Fruit fly (Drosophila melanogaster) whole organism, pupa: Measurements from ENCODE around the gene CG18301.

Source experiments
- CG10348 ChIP-seq: fragments of 200-800 bp; sonication (Bioruptor generic); IDR thresholded peaks from 2 replicates; pipeline ENCODE4 v1.3.6; 2022; ENCODE audit warnings: missing biosample characterization, missing genetic modification characterization
- CG12605 ChIP-seq: fragments of 200-800 bp; sonication (Bioruptor generic); IDR thresholded peaks from 2 replicates; pipeline ENCODE4 v1.3.6; 2022; ENCODE audit warnings: missing biosample characterization, missing genetic modification characterization
- CG13204 ChIP-seq: fragments of 200-800 bp; sonication (Bioruptor generic); optimal IDR thresholded peaks from 2 replicates; lab custom pipeline; 2018; ENCODE audit warnings: missing biosample characterization, mild to moderate bottlenecking, missing genetic modification characterization, moderate library complexity
- CG14655 ChIP-seq: fragments of 200-800 bp; sonication (Bioruptor generic); optimal IDR thresholded peaks from 3 replicates; lab custom pipeline; 2017; ENCODE audit warnings: mild to moderate bottlenecking, missing biosample characterization, missing genetic modification reagents, missing genetic modification characterization
- CG15710 ChIP-seq: fragments of 200-800 bp; sonication (Bioruptor generic); optimal IDR thresholded peaks from 2 replicates; lab custom pipeline; 2018; ENCODE audit warnings: missing biosample characterization, mild to moderate bottlenecking, missing genetic modification characterization, moderate library complexity
- CG17806 ChIP-seq: fragments of 200-800 bp; sonication (Bioruptor generic); optimal IDR thresholded peaks from 2 replicates; lab custom pipeline; 2018; ENCODE audit warnings: missing biosample characterization, mild to moderate bottlenecking, missing genetic modification characterization, moderate library complexity
- CG32121 ChIP-seq: fragments of 200-800 bp; sonication (Bioruptor generic); IDR thresholded peaks from 2 replicates; pipeline ENCODE4 v1.3.6; 2022; ENCODE audit warnings: missing biosample characterization, missing genetic modification characterization
- CG34367 ChIP-seq: fragments of 200-800 bp; sonication (Bioruptor generic); optimal IDR thresholded peaks from 2 replicates; lab custom pipeline; 2018; ENCODE audit warnings: missing biosample characterization, mild to moderate bottlenecking, missing genetic modification characterization
- CG4496 ChIP-seq: fragments of 200-800 bp; sonication (Bioruptor generic); IDR thresholded peaks from 3 replicates; pipeline ENCODE4 v1.3.6; 2022; ENCODE audit warnings: missing biosample characterization, missing genetic modification characterization
- CG8159 ChIP-seq: fragments of 200-800 bp; sonication (Bioruptor generic); optimal IDR thresholded peaks from 3 replicates; lab custom pipeline; 2018; ENCODE audit warnings: missing biosample characterization, mild to moderate bottlenecking, missing genetic modification characterization, moderate library complexity
- CG8301 ChIP-seq: fragments of 200-800 bp; sonication (Bioruptor generic); optimal IDR thresholded peaks from 2 replicates; lab custom pipeline; 2018; ENCODE audit warnings: missing biosample characterization, mild to moderate bottlenecking, missing genetic modification characterization
- CG9948 ChIP-seq: fragments of 200-800 bp; sonication (Bioruptor generic); optimal IDR thresholded peaks from 2 replicates; lab custom pipeline; 2018; ENCODE audit warnings: missing biosample characterization, mild to moderate bottlenecking, missing genetic modification characterization, moderate library complexity
- D1 ChIP-seq: fragments of 200-800 bp; sonication (Bioruptor generic); optimal IDR thresholded peaks from 2 replicates; lab custom pipeline; 2018; ENCODE audit warnings: missing biosample characterization, mild to moderate bottlenecking, missing genetic modification characterization, moderate library complexity
- EcR ChIP-seq: fragments of 200-800 bp; sonication (Bioruptor generic); optimal IDR thresholded peaks from 3 replicates; lab custom pipeline; 2019; ENCODE audit warnings: missing biosample characterization, missing genetic modification characterization, mild to moderate bottlenecking, moderate library complexity, missing genetic modification reagents
- Ets98B ChIP-seq: fragments of 200-800 bp; sonication (Bioruptor generic); IDR thresholded peaks from 2 replicates; pipeline ENCODE4 v1.3.6; 2022; ENCODE audit warnings: missing biosample characterization, missing genetic modification characterization
- Pif1A ChIP-seq: fragments of 200-800 bp; sonication (Bioruptor generic); optimal IDR thresholded peaks from 3 replicates; lab custom pipeline; 2016; ENCODE audit warnings: missing biosample characterization, missing genetic modification characterization
- Pif1B ChIP-seq: fragments of 200-800 bp; sonication (Bioruptor generic); optimal IDR thresholded peaks from 3 replicates; lab custom pipeline; 2016; ENCODE audit warnings: missing biosample characterization, missing genetic modification characterization
- Snoo ChIP-seq: fragments of 200-800 bp; sonication (Bioruptor generic); optimal IDR thresholded peaks from 3 replicates; lab custom pipeline; 2017; ENCODE audit warnings: missing biosample characterization, mild to moderate bottlenecking, missing genetic modification characterization, inconsistent platforms
- fd96Ca ChIP-seq: fragments of 200-800 bp; sonication (Bioruptor generic); IDR thresholded peaks from 3 replicates; pipeline ENCODE4 v1.3.6; 2022; ENCODE audit warnings: missing biosample characterization, missing genetic modification characterization
- gl ChIP-seq: fragments of 200-800 bp; sonication (Bioruptor generic); optimal IDR thresholded peaks from 2 replicates; lab custom pipeline; 2018; ENCODE audit warnings: missing biosample characterization, mild to moderate bottlenecking, missing genetic modification characterization
- rn ChIP-seq: fragments of 200-800 bp; sonication (Bioruptor generic); IDR thresholded peaks from 2 replicates; pipeline ENCODE4 v1.3.6; 2022; ENCODE audit warnings: missing biosample characterization, missing genetic modification characterization

Gene CG18301

DNA sequence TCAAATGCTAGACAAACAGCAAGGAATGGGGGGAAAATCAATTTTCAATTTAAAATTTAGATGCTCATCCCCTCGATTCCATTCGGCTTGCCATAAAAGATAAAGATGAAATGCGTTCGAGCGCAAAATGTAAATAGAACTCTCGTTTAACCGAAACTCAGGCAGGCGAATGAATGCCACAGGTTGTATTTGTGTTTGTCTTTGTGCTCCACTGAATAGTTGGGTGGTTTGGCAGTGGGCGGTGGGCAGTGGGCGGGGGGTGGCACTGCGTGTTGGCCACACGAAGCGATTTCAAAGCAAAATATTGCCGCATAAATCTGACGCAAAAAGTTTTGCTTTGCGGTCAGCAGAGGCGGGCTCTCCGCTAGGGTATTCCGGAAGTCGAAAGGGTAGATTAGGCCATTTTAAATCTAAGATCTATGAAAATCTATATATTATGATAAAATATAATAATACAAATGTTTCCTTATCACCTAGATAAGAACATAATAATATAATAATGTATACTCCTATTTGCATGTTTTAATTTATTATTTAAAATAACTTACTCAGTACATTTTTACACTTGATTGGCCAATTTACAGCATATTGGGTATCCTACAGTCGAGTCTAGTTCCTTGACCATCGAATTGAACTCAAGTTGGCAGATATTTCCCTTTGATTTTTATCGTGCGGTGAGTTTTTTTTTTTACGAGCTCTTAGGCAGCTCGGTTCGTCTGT lies 9.3 kb upstream of the CG18301 start:
- no peak for TF ChIP-seq D1 (tag; lab: Kevin White, UChicago)
- TF ChIP-seq Snoo: no peak
- TF ChIP-seq CG17806 (tag; lab: Kevin White, UChicago): no peak
- TF ChIP-seq gl (tag; lab: Kevin White, UChicago): no peak
- TF ChIP-seq Pif1B (GFP tag; lab: Kevin White, UChicago): no peak
- TF ChIP-seq CG4496 (GFP tag; lab: Robert Waterston, UW): 0 out of 3 replicates have a peak, but pooled peaks have one; percentile 12
- peak; percentile 8 for TF ChIP-seq CG9948 (tag; lab: Kevin White, UChicago)
- TF ChIP-seq CG34367 (tag; lab: Kevin White, UChicago): no peak
- no peak for TF ChIP-seq CG10348
- no peak for TF ChIP-seq rn
- TF ChIP-seq EcR (GFP tag; lab: Kevin White, UChicago): no peak
- TF ChIP-seq CG12605 (GFP tag; lab: Robert Waterston, UW): no peak
- peak; percentile 6 for TF ChIP-seq CG15710
- TF ChIP-seq Pif1A: no peak
- no peak for TF ChIP-seq Ets98B (GFP tag; lab: Robert Waterston, UW)
- peak; percentile 28 for TF ChIP-seq CG8159
- 0 out of 3 replicates have a peak, but pooled peaks have one; percentile 19 for TF ChIP-seq fd96Ca (GFP tag; lab: Robert Waterston, UW)
- peak; percentile 41 for TF ChIP-seq CG14655 (GFP tag; lab: Kevin White, UChicago)
- peak; percentile 23; the same call in 1 of the 2 replicates for TF ChIP-seq CG32121 (GFP tag; lab: Robert Waterston, UW)
- TF ChIP-seq CG13204: no peak
- TF ChIP-seq CG8301 (tag; lab: Kevin White, UChicago): peak; percentile 13

dm6 chr2L:10526953-10527584 lies 4.6 kb upstream of the CG18301 start, which contains the start of gene Lip4:
Gene Lip4, plus strand, starts transcription at chr2L:10527572.
- TF ChIP-seq CG13204: no peak
- TF ChIP-seq Snoo: peak; percentile 42
- TF ChIP-seq D1 (tag; lab: Kevin White, UChicago): no peak
- TF ChIP-seq CG14655 (GFP tag; lab: Kevin White, UChicago): peak; percentile 69
- no peak; the same call in 2 of the 3 replicates for TF ChIP-seq fd96Ca (GFP tag; lab: Robert Waterston, UW)
- peak; percentile 50 for TF ChIP-seq Pif1B (GFP tag; lab: Kevin White, UChicago)
- TF ChIP-seq gl (tag; lab: Kevin White, UChicago): peak; percentile 58
- peak; percentile 75 for TF ChIP-seq CG15710
- TF ChIP-seq CG10348: no peak
- peak; percentile 39 for TF ChIP-seq Pif1A
- TF ChIP-seq EcR (GFP tag; lab: Kevin White, UChicago): no peak
- TF ChIP-seq CG34367 (tag; lab: Kevin White, UChicago): peak; percentile 61
- TF ChIP-seq CG9948 (tag; lab: Kevin White, UChicago): peak; percentile 69
- no peak; the same call in 1 of the 2 replicates for TF ChIP-seq Ets98B (GFP tag; lab: Robert Waterston, UW)
- peak; percentile 71 for TF ChIP-seq CG17806 (tag; lab: Kevin White, UChicago)
- TF ChIP-seq CG32121 (GFP tag; lab: Robert Waterston, UW): peak; percentile 82; the same call in 1 of the 2 replicates
- TF ChIP-seq CG12605 (GFP tag; lab: Robert Waterston, UW): no peak; the same call in 1 of the 2 replicates
- no peak; the same call in 1 of the 3 replicates for TF ChIP-seq CG4496 (GFP tag; lab: Robert Waterston, UW)
- 0 out of 2 replicates have a peak, but pooled peaks have one; percentile 32 for TF ChIP-seq rn
- TF ChIP-seq CG8301 (tag; lab: Kevin White, UChicago): peak; percentile 63
- peak; percentile 78 for TF ChIP-seq CG8159

dm6 chr2L:10528984-10529383 lies 2.6 kb upstream of the CG18301 start:
- TF ChIP-seq CG12605 (GFP tag; lab: Robert Waterston, UW) (no peak), CG17806 (tag; lab: Kevin White, UChicago) (no peak), EcR (GFP tag; lab: Kevin White, UChicago) (no peak), D1 (tag; lab: Kevin White, UChicago) (no peak), Ets98B (GFP tag; lab: Robert Waterston, UW) (no peak), CG14655 (GFP tag; lab: Kevin White, UChicago) (no peak), CG9948 (tag; lab: Kevin White, UChicago) (no peak), CG8301 (tag; lab: Kevin White, UChicago) (no peak), Pif1A (no peak), fd96Ca (GFP tag; lab: Robert Waterston, UW) (no peak), rn (no peak), Pif1B (GFP tag; lab: Kevin White, UChicago) (no peak), CG32121 (GFP tag; lab: Robert Waterston, UW) (no peak), CG13204 (no peak)

DNA sequence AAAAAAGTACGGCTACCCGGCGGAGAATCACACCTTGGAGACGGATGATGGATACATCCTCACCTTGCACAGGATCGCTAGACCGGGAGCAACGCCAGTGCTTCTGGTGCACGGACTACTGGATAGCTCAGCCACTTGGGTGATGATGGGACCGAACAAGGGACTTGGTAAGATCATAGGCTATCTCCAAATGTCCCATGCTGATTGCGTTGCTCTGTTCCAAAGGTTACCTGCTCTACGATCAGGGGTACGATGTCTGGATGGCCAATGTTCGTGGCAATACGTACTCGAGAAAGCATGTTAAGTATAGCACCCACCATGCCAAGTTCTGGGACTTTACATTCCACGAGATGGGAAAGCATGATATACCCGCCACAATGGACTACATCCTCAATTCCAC lies 1.5 kb upstream of the CG18301 start:
- no peak for TF ChIP-seq Pif1B (GFP tag; lab: Kevin White, UChicago)
- TF ChIP-seq rn: no peak
- TF ChIP-seq Ets98B (GFP tag; lab: Robert Waterston, UW): no peak
- no peak for TF ChIP-seq gl (tag; lab: Kevin White, UChicago)
- no peak for TF ChIP-seq D1 (tag; lab: Kevin White, UChicago)
- TF ChIP-seq CG4496 (GFP tag; lab: Robert Waterston, UW): no peak
- no peak for TF ChIP-seq Pif1A
- TF ChIP-seq CG8301 (tag; lab: Kevin White, UChicago): no peak
- TF ChIP-seq CG13204: no peak
- TF ChIP-seq CG15710: no peak
- no peak for TF ChIP-seq CG14655 (GFP tag; lab: Kevin White, UChicago)
- no peak for TF ChIP-seq fd96Ca (GFP tag; lab: Robert Waterston, UW)
- TF ChIP-seq CG32121 (GFP tag; lab: Robert Waterston, UW): no peak
- TF ChIP-seq EcR (GFP tag; lab: Kevin White, UChicago): no peak
- TF ChIP-seq CG34367 (tag; lab: Kevin White, UChicago): no peak
- TF ChIP-seq CG8159: no peak
- no peak for TF ChIP-seq CG17806 (tag; lab: Kevin White, UChicago)
- no peak for TF ChIP-seq Snoo
- no peak for TF ChIP-seq CG10348
